Worm (Caenorhabditis elegans) whole organism, L4 larva: ENCODE results near the gene Y38H6C.24.
A peak's percentile ranks its signal among the peaks of the same experiment; 100 is the strongest.

Experiments used
- D1046.2 ChIP-seq: fragments of 200-800 bp; sonication (Bioruptor generic); IDR thresholded peaks from 2 replicates; pipeline ENCODE4 v1.3.6; 2022; ENCODE audit warnings: missing genetic modification characterization, missing compliant biosample characterization
- F37D6.2 ChIP-seq: sonication (generic microtip); optimal IDR thresholded peaks from 2 replicates; lab custom pipeline; 2016; ENCODE audit warnings: mild to moderate bottlenecking, missing genetic modification characterization, missing compliant biosample characterization
- F44E2.7 ChIP-seq: fragments of 200-800 bp; sonication (Bioruptor generic); IDR thresholded peaks from 2 replicates; pipeline ENCODE4 v2.1.2; 2022; ENCODE audit warnings: missing genetic modification characterization, missing compliant biosample characterization
- ZK337.2 ChIP-seq: fragments of 200-800 bp; sonication (Bioruptor generic); IDR thresholded peaks from 2 replicates; pipeline ENCODE4 v1.3.6; 2022; ENCODE audit warnings: missing genetic modification reagents, missing genetic modification characterization, missing compliant biosample characterization
- ama-1 ChIP-seq: fragments of 150-350 bp; optimal IDR thresholded peaks from 2 replicates; lab custom pipeline; 2014; ENCODE audit warnings: inconsistent platforms, mixed read lengths
- attf-4 ChIP-seq: sonication (generic microtip); optimal IDR thresholded peaks from 3 replicates; lab custom pipeline; 2017; ENCODE audit warnings: missing biosample characterization, missing genetic modification characterization
- ceh-20 ChIP-seq: fragments of 200-800 bp; sonication (Bioruptor generic); IDR thresholded peaks from 2 replicates; pipeline ENCODE4 v1.3.6; 2022; ENCODE audit warnings: missing genetic modification reagents, missing genetic modification characterization, missing compliant biosample characterization
- ctbp-1 ChIP-seq: fragments of 200-800 bp; sonication (Bioruptor generic); IDR thresholded peaks from 2 replicates; pipeline ENCODE4 v1.3.6; 2022; ENCODE audit warnings: missing genetic modification reagents, missing genetic modification characterization, missing compliant biosample characterization
- daf-12 ChIP-seq: fragments of 150-350 bp; optimal IDR thresholded peaks from 2 replicates; lab custom pipeline; 2014; ENCODE audit warnings: missing biosample characterization, missing genetic modification reagents, missing genetic modification characterization
- daf-16 ChIP-seq, 3 experiments: sonication (generic microtip); optimal IDR thresholded peaks; 2 replicates each; lab custom pipeline; 2016 to 2017; ENCODE audit warnings: missing genetic modification characterization in 3 of 3, missing genetic modification reagents in 3 of 3, mild to moderate bottlenecking in 2 of 3, missing compliant biosample characterization in 2 of 3, missing biosample characterization in 1 of 3, moderate library complexity in 1 of 3
- daf-8 ChIP-seq: fragments of 200-800 bp; sonication (Bioruptor generic); IDR thresholded peaks from 2 replicates; pipeline ENCODE4 v1.3.6; 2022; ENCODE audit warnings: missing genetic modification characterization, missing compliant biosample characterization
- dmd-6 ChIP-seq: fragments of 200-800 bp; sonication (Bioruptor generic); IDR thresholded peaks from 2 replicates; pipeline ENCODE4 v1.3.6; 2022; ENCODE audit warnings: missing genetic modification reagents, missing genetic modification characterization, missing compliant biosample characterization
- dmd-9 ChIP-seq: fragments of 200-800 bp; sonication (Bioruptor generic); IDR thresholded peaks from 2 replicates; pipeline ENCODE4 v1.3.6; 2022; ENCODE audit warnings: missing genetic modification reagents, missing genetic modification characterization, missing compliant biosample characterization
- dpl-1 ChIP-seq: fragments of 150-350 bp; optimal IDR thresholded peaks from 2 replicates; lab custom pipeline; 2014; ENCODE audit warnings: missing biosample characterization, missing genetic modification reagents, missing genetic modification characterization
- dve-1 ChIP-seq: sonication (generic microtip); optimal IDR thresholded peaks from 2 replicates; lab custom pipeline; 2017; ENCODE audit warnings: antibody characterized with exemption, mild to moderate bottlenecking, missing genetic modification characterization, missing compliant biosample characterization; ENCODE audit not compliant: insufficient read depth
- egl-43 ChIP-seq: fragments of 200-800 bp; sonication (Bioruptor generic); IDR thresholded peaks from 2 replicates; pipeline ENCODE4 v1.3.6; 2022; ENCODE audit warnings: missing genetic modification reagents, missing genetic modification characterization, missing compliant biosample characterization
- gei-8 ChIP-seq: fragments of 200-800 bp; sonication (Bioruptor generic); optimal IDR thresholded peaks from 2 replicates; lab custom pipeline; 2018; ENCODE audit warnings: mild to moderate bottlenecking, missing genetic modification characterization, missing compliant biosample characterization
- hif-1 ChIP-seq, 2 experiments: sonication (generic microtip); optimal IDR thresholded peaks; 2 replicates each; lab custom pipeline; 2016 to 2017; ENCODE audit warnings: missing compliant biosample characterization in 2 of 2, missing genetic modification characterization in 2 of 2, missing genetic modification reagents in 2 of 2, missing genotype in 2 of 2, mild to moderate bottlenecking in 1 of 2
- hlh-30 ChIP-seq: sonication (generic microtip); optimal IDR thresholded peaks from 2 replicates; lab custom pipeline; 2017; ENCODE audit warnings: antibody characterized with exemption, mild to moderate bottlenecking, missing genetic modification characterization, missing compliant biosample characterization; ENCODE audit not compliant: insufficient read depth
- hmg-1.1 ChIP-seq: fragments of 200-800 bp; sonication (Bioruptor generic); IDR thresholded peaks from 2 replicates; pipeline ENCODE4 v1.3.6; 2022; ENCODE audit warnings: missing genetic modification reagents, missing genetic modification characterization, missing compliant biosample characterization
- lin-1 ChIP-seq: fragments of 200-800 bp; sonication (Bioruptor generic); IDR thresholded peaks from 2 replicates; pipeline ENCODE4 v1.3.6; 2022; ENCODE audit warnings: missing genetic modification reagents, missing genetic modification characterization, missing compliant biosample characterization
- lin-13 ChIP-seq: fragments of 150-350 bp; optimal IDR thresholded peaks from 2 replicates; lab custom pipeline; 2014; ENCODE audit warnings: missing biosample characterization, missing genetic modification reagents, missing genetic modification characterization
- lin-29 ChIP-seq: fragments of 200-800 bp; sonication (Bioruptor generic); IDR thresholded peaks from 2 replicates; pipeline ENCODE4 v1.3.6; 2022; ENCODE audit warnings: missing genetic modification reagents, missing genetic modification characterization, missing compliant biosample characterization
- lir-3 ChIP-seq: sonication (generic microtip); optimal IDR thresholded peaks from 2 replicates; lab custom pipeline; 2016; ENCODE audit warnings: mild to moderate bottlenecking, missing genetic modification characterization, missing compliant biosample characterization
- mdl-1 ChIP-seq, 2 experiments: fragments of 150-350 bp in 1 of 2; sonication (generic microtip) in 1 of 2; optimal IDR thresholded peaks; 2 replicates each; lab custom pipeline; 2014 to 2017; ENCODE audit warnings: missing biosample characterization in 2 of 2, missing genetic modification characterization in 2 of 2
- mdt-29 ChIP-seq: fragments of 200-800 bp; sonication (Bioruptor generic); IDR thresholded peaks from 2 replicates; pipeline ENCODE4 v1.3.6; 2022; ENCODE audit warnings: missing genetic modification reagents, missing genetic modification characterization, missing compliant biosample characterization
- mes-2 ChIP-seq: sonication (generic microtip); optimal IDR thresholded peaks from 2 replicates; lab custom pipeline; 2016; ENCODE audit warnings: missing genotype, mild to moderate bottlenecking, missing genetic modification characterization, missing compliant biosample characterization; ENCODE audit not compliant: poor library complexity, severe bottlenecking
- mxl-2 ChIP-seq: fragments of 200-800 bp; sonication (Bioruptor generic); conservative IDR thresholded peaks from 2 replicates; pipeline ENCODE4 v1.3.6; 2022; ENCODE audit warnings: missing genetic modification reagents, missing genetic modification characterization, missing compliant biosample characterization
- nhr-102 ChIP-seq: sonication (generic microtip); optimal IDR thresholded peaks from 2 replicates; lab custom pipeline; 2016; ENCODE audit warnings: mild to moderate bottlenecking, missing genetic modification characterization, moderate library complexity, missing compliant biosample characterization
- nhr-11 ChIP-seq: fragments of 150-350 bp; optimal IDR thresholded peaks from 2 replicates; lab custom pipeline; 2014; ENCODE audit warnings: missing biosample characterization, missing genetic modification characterization
- nhr-111 ChIP-seq: fragments of 200-800 bp; sonication (Bioruptor generic); optimal IDR thresholded peaks from 2 replicates; lab custom pipeline; 2018; ENCODE audit warnings: mild to moderate bottlenecking, missing genetic modification characterization, missing compliant biosample characterization
- nhr-28 ChIP-seq: fragments of 150-350 bp; optimal IDR thresholded peaks from 2 replicates; lab custom pipeline; 2014; ENCODE audit warnings: missing biosample characterization, missing genetic modification characterization
- nhr-41 ChIP-seq: fragments of 200-800 bp; sonication (Bioruptor generic); IDR thresholded peaks from 2 replicates; pipeline ENCODE4 v1.3.6; 2022; ENCODE audit warnings: missing genetic modification reagents, missing genetic modification characterization, missing compliant biosample characterization
- nhr-48 ChIP-seq: sonication (generic microtip); optimal IDR thresholded peaks from 2 replicates; lab custom pipeline; 2016; ENCODE audit warnings: mild to moderate bottlenecking, missing genetic modification characterization, missing compliant biosample characterization
- pha-4 ChIP-seq, 2 experiments: fragments of 150-350 bp in 1 of 2; fragments of 200-800 bp in 1 of 2; sonication (Bioruptor generic) in 1 of 2; IDR thresholded peaks in 1 of 2; optimal IDR thresholded peaks in 1 of 2; 2 replicates each; pipeline versions ENCODE4 v1.3.6 to Lab custom; 2014 to 2022; ENCODE audit warnings: missing genetic modification characterization in 2 of 2, missing genetic modification reagents in 2 of 2, missing biosample characterization in 1 of 2, missing compliant biosample characterization in 1 of 2
- php-3 ChIP-seq: fragments of 200-800 bp; sonication (Bioruptor generic); IDR thresholded peaks from 2 replicates; pipeline ENCODE4 v1.3.6; 2022; ENCODE audit warnings: missing genetic modification reagents, missing genetic modification characterization, missing compliant biosample characterization
- pqm-1 ChIP-seq: sonication (generic microtip); optimal IDR thresholded peaks from 2 replicates; lab custom pipeline; 2017; ENCODE audit warnings: missing biosample characterization, missing genetic modification characterization
- rbr-2 ChIP-seq: sonication (generic microtip); optimal IDR thresholded peaks from 2 replicates; lab custom pipeline; 2016; ENCODE audit warnings: missing genotype, missing genetic modification characterization, missing compliant biosample characterization
- saeg-2 ChIP-seq: fragments of 200-800 bp; sonication (Bioruptor generic); IDR thresholded peaks from 2 replicates; pipeline ENCODE4 v1.3.6; 2022; ENCODE audit warnings: missing genetic modification reagents, missing genetic modification characterization, missing compliant biosample characterization
- set-16 ChIP-seq: fragments of 200-800 bp; sonication (Bioruptor generic); IDR thresholded peaks from 2 replicates; pipeline ENCODE4 v1.3.6; 2022; ENCODE audit warnings: missing genetic modification reagents, missing genetic modification characterization, missing compliant biosample characterization
- snpc-1.2 ChIP-seq: fragments of 200-800 bp; sonication (Bioruptor generic); IDR thresholded peaks from 2 replicates; pipeline ENCODE4 v1.3.6; 2022; ENCODE audit warnings: missing genetic modification reagents, missing genetic modification characterization, missing compliant biosample characterization
- snpc-4 ChIP-seq: fragments of 150-350 bp; optimal IDR thresholded peaks from 2 replicates; lab custom pipeline; 2014; ENCODE audit warnings: missing biosample characterization, missing genetic modification characterization
- unc-39 ChIP-seq: sonication (generic microtip); optimal IDR thresholded peaks from 2 replicates; lab custom pipeline; 2017; ENCODE audit warnings: missing biosample characterization, missing genetic modification characterization
- vab-7 ChIP-seq: fragments of 200-800 bp; sonication (Bioruptor generic); IDR thresholded peaks from 2 replicates; pipeline ENCODE4 v1.3.6; 2022; ENCODE audit warnings: missing genetic modification reagents, missing genetic modification characterization, missing compliant biosample characterization
- zfp-2 ChIP-seq: sonication (generic microtip); optimal IDR thresholded peaks from 2 replicates; lab custom pipeline; 2016; ENCODE audit warnings: mild to moderate bottlenecking, missing genetic modification characterization, missing compliant biosample characterization
- zfp-3 ChIP-seq: fragments of 200-800 bp; sonication (Bioruptor generic); conservative IDR thresholded peaks from 2 replicates; pipeline ENCODE4 v1.3.6; 2022; ENCODE audit warnings: missing genetic modification reagents, missing genetic modification characterization, missing compliant biosample characterization
- zip-11 ChIP-seq: fragments of 200-800 bp; sonication (Bioruptor generic); IDR thresholded peaks from 2 replicates; pipeline ENCODE4 v1.3.6; 2022; ENCODE audit warnings: missing genetic modification characterization, missing compliant biosample characterization

The Y38H6C.24 gene

DNA sequence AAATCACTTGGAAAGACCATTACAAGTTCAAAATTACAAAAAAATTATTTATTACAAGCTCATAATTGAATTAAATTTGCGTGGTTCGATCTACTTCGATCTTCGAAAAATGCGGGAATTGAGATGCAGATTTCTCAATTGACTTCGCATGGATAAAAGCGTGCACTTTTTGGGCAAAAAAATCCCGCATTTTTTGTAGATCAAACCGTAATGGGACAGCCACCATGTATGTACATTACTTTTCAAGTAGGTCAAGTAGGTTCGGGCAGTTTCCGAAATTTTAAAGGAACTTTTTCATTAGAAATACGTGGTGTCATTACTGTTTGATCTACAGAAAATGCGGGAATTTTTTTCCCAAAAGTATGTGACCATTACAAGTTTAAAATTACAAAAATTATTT lies 28.7 kb upstream of the Y38H6C.24 start (continued):
- no peak for TF ChIP-seq hmg-1.1 (GFP tag; lab: Robert Waterston, UW)
- no peak for TF ChIP-seq ctbp-1 (GFP tag; lab: Robert Waterston, UW)
- no peak for TF ChIP-seq hif-1 (tag; optimal IDR thresholded peaks at IDR 0.05; lab: Kevin White, UChicago)
- TF ChIP-seq ZK337.2 (GFP tag; lab: Robert Waterston, UW): no peak
- TF ChIP-seq nhr-28: no peak
- TF ChIP-seq lin-1 (GFP tag; lab: Robert Waterston, UW): no peak
- TF ChIP-seq zfp-3 (GFP tag; lab: Robert Waterston, UW): peak; percentile 94
- TF ChIP-seq zip-11 (GFP tag; lab: Robert Waterston, UW): no peak
- TF ChIP-seq nhr-11 (tag; lab: Kevin White, UChicago): no peak
- TF ChIP-seq snpc-1.2: no peak
- no peak for TF ChIP-seq hlh-30 (tag; lab: Kevin White, UChicago)
- peak; percentile 16 for TF ChIP-seq nhr-48

DNA sequence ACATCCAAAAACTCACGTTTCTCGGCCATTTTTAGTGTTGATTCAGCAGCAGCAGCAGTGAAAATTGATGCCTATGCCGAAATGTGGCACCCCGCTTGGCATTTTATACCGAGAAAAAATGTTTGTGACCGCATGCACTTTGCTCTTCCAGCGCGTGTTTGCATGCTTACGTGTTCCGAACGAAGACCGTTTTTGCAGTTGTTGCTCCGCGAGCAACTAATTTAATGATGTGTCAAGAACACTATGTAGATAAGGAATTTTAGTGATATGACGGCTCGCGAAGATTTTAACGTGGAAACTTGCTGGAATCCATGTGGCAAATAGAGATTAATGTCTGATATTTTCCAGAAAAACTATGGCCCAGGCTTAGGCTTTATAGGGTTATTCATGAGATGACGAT lies 27.3 kb upstream of the Y38H6C.24 start, which contains the start of gene dct-16:
dct-16 (minus strand) TSS at position 78 of the 400 bp plus-strand sequence.
- peak; percentile 70 for TF ChIP-seq mdt-29 (GFP tag; lab: Robert Waterston, UW)
- peak; percentile 63 for TF ChIP-seq nhr-28
- TF ChIP-seq ceh-20: no peak
- TF ChIP-seq vab-7 (GFP tag; lab: Robert Waterston, UW): no peak
- TF ChIP-seq hif-1 (tag; optimal IDR thresholded peaks at IDR 0.05; lab: Kevin White, UChicago): peak in 1 of 2 experiments; percentile 38
- TF ChIP-seq attf-4 (tag; lab: Kevin White, UChicago): no peak
- peak; percentile 27 for TF ChIP-seq mes-2 (tag; lab: Kevin White, UChicago)
- no peak for TF ChIP-seq F44E2.7 (GFP tag; lab: Robert Waterston, UW)
- no peak for TF ChIP-seq mxl-2 (GFP tag; lab: Robert Waterston, UW)
- no peak for TF ChIP-seq lin-29
- no peak for TF ChIP-seq egl-43 (GFP tag; lab: Robert Waterston, UW)
- peak; percentile 58; the same call in 1 of the 2 replicates for TF ChIP-seq saeg-2 (GFP tag; lab: Robert Waterston, UW)
- no peak for TF ChIP-seq dpl-1 (GFP tag; lab: Kevin White, UChicago)
- TF ChIP-seq daf-8 (GFP tag; lab: Robert Waterston, UW): no peak
- TF ChIP-seq unc-39 (tag; lab: Kevin White, UChicago): no peak
- TF ChIP-seq ZK337.2 (GFP tag; lab: Robert Waterston, UW): no peak
- no peak for TF ChIP-seq D1046.2
- TF ChIP-seq pqm-1 (tag; lab: Kevin White, UChicago): peak; percentile 56
- peak in 1 of 2 experiments; percentile 21 for TF ChIP-seq daf-16 (GFP tag; optimal IDR thresholded peaks at IDR 0.05; lab: Kevin White, UChicago)
- peak; percentile 91 for TF ChIP-seq daf-16 (tag; optimal IDR thresholded peaks at IDR 0.05; lab: Kevin White, UChicago)
- no peak for TF ChIP-seq daf-12 (tag; lab: Kevin White, UChicago)
- TF ChIP-seq lir-3 (tag; lab: Kevin White, UChicago): no peak
- peak; percentile 57 for TF ChIP-seq hlh-30 (tag; lab: Kevin White, UChicago)
- peak; percentile 94 for TF ChIP-seq dmd-6 (GFP tag; lab: Robert Waterston, UW)
- peak; percentile 90 for TF ChIP-seq php-3
- 0 out of 2 replicates have a peak, but pooled peaks have one; percentile 29 for TF ChIP-seq nhr-41
- peak; percentile 26 for TF ChIP-seq gei-8 (GFP tag; lab: Kevin White, UChicago)
- TF ChIP-seq dmd-9 (GFP tag; lab: Robert Waterston, UW): no peak
- TF ChIP-seq ama-1: no peak
- no peak for TF ChIP-seq rbr-2 (tag; lab: Kevin White, UChicago)
- TF ChIP-seq nhr-102 (tag; lab: Kevin White, UChicago): peak; percentile 85
- peak; percentile 86 for TF ChIP-seq dve-1
- peak; percentile 12; the same call in 1 of the 2 replicates for TF ChIP-seq lin-1 (GFP tag; lab: Robert Waterston, UW)
- TF ChIP-seq F37D6.2 (tag; lab: Kevin White, UChicago): no peak
- no peak for TF ChIP-seq zfp-2
- no peak for TF ChIP-seq set-16 (GFP tag; lab: Robert Waterston, UW)
- peak in 1 of 2 experiments; percentile 44 for TF ChIP-seq mdl-1 (tag; optimal IDR thresholded peaks at IDR 0.05; lab: Kevin White, UChicago)
- TF ChIP-seq snpc-4 (tag; lab: Kevin White, UChicago): no peak
- TF ChIP-seq lin-13 (GFP tag; lab: Kevin White, UChicago): peak; percentile 33
- no peak for TF ChIP-seq pha-4 (GFP tag; IDR thresholded peaks at IDR 0.05; lab: Robert Waterston, UW)
- TF ChIP-seq pha-4 (tag; optimal IDR thresholded peaks at IDR 0.05; lab: Kevin White, UChicago): no peak
- no peak for TF ChIP-seq nhr-111 (GFP tag; lab: Kevin White, UChicago)
